Worm (Caenorhabditis elegans) whole organism, L1 larva: ENCODE results near the gene W08E12.2.

Experiments
- C04F5.9 ChIP-seq: sonication (generic microtip); optimal IDR thresholded peaks from 2 replicates; lab custom pipeline; 2016; ENCODE audit warnings: missing genetic modification characterization, missing compliant biosample characterization
- ceh-82 ChIP-seq, 3 experiments: fragments of 150-350 bp in 1 of 3; sonication (generic microtip) in 2 of 3; optimal IDR thresholded peaks; 2 replicates each; lab custom pipeline; 2014 to 2017; ENCODE audit warnings: missing biosample characterization in 3 of 3, missing genetic modification characterization in 3 of 3
- fkh-10 ChIP-seq: sonication (generic microtip); optimal IDR thresholded peaks from 2 replicates; lab custom pipeline; 2017; ENCODE audit warnings: missing biosample characterization, missing genetic modification reagents, missing genetic modification characterization
- lin-39 ChIP-seq: fragments of 150-350 bp; optimal IDR thresholded peaks from 2 replicates; lab custom pipeline; 2014; ENCODE audit warnings: missing biosample characterization, missing genetic modification reagents, missing genetic modification characterization
- mep-1 ChIP-seq: fragments of 150-350 bp; optimal IDR thresholded peaks from 2 replicates; lab custom pipeline; 2014; ENCODE audit warnings: missing biosample characterization, missing genetic modification characterization
- nhr-11 ChIP-seq: fragments of 150-350 bp; optimal IDR thresholded peaks from 2 replicates; lab custom pipeline; 2014; ENCODE audit warnings: missing biosample characterization, missing genetic modification characterization
- nhr-28 ChIP-seq: fragments of 150-350 bp; optimal IDR thresholded peaks from 2 replicates; lab custom pipeline; 2014; ENCODE audit warnings: missing biosample characterization, missing genetic modification characterization
- nhr-77 ChIP-seq: fragments of 150-350 bp; optimal IDR thresholded peaks from 2 replicates; lab custom pipeline; 2014; ENCODE audit warnings: missing biosample characterization, missing genetic modification characterization
- nhr-90 ChIP-seq: sonication (generic microtip); optimal IDR thresholded peaks from 2 replicates; lab custom pipeline; 2016; ENCODE audit warnings: mild to moderate bottlenecking, missing genetic modification characterization, missing compliant biosample characterization; ENCODE audit not compliant: poor library complexity
- snpc-4 ChIP-seq: fragments of 150-350 bp; optimal IDR thresholded peaks from 2 replicates; lab custom pipeline; 2014; ENCODE audit warnings: missing biosample characterization, missing genetic modification characterization
- tbx-2 ChIP-seq: sonication (generic microtip); optimal IDR thresholded peaks from 2 replicates; lab custom pipeline; 2016; ENCODE audit warnings: missing genetic modification characterization, missing compliant biosample characterization
- unc-62 ChIP-seq: fragments of 150-350 bp; optimal IDR thresholded peaks from 2 replicates; lab custom pipeline; 2014; ENCODE audit warnings: missing biosample characterization, missing genetic modification reagents, missing genetic modification characterization
- unc-86 ChIP-seq: sonication (generic microtip); optimal IDR thresholded peaks from 2 replicates; lab custom pipeline; 2016; ENCODE audit warnings: missing genetic modification characterization, missing compliant biosample characterization
- zip-4 ChIP-seq: fragments of 200-800 bp; sonication (Bioruptor generic); optimal IDR thresholded peaks from 2 replicates; lab custom pipeline; 2018; ENCODE audit warnings: mild to moderate bottlenecking, missing genetic modification characterization, moderate library complexity, missing compliant biosample characterization

DNA sequence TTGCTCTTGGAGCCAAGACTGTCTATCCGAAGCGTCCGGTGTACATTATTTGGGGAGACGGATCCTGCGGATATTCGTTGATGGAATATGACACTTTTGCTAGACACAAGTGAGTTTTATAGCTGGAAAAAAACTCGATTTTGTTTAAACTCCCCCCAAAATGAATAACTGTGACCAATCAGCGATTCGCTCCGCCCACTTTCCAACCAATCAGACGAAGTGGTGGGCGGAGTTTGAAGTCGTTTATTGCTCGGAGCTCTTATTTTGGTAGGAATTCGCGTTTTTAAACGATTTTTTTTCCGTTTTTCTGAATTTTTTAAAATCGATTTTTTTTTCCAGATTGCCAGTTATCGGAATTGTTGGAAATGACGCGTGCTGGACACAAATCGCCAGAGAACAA is 43.9 kb upstream of the W08E12.2 start:
- TF ChIP-seq snpc-4 (tag; lab: Kevin White, UChicago) = no peak
- TF ChIP-seq fkh-10 (GFP tag; lab: Kevin White, UChicago) = no peak
- TF ChIP-seq nhr-11 = no peak
- no peak for TF ChIP-seq unc-86 (tag; lab: Kevin White, UChicago)
- no peak for TF ChIP-seq zip-4
- TF ChIP-seq mep-1 = no peak
- TF ChIP-seq nhr-28 (tag; lab: Kevin White, UChicago) = no peak
- no peak for TF ChIP-seq lin-39 (tag; lab: Kevin White, UChicago)
- TF ChIP-seq nhr-90 = no peak
- no peak for TF ChIP-seq nhr-77 (tag; lab: Kevin White, UChicago)
- TF ChIP-seq unc-62 (GFP tag; lab: Kevin White, UChicago) = no peak
- TF ChIP-seq C04F5.9 = no peak
- no peak for TF ChIP-seq tbx-2 (tag; lab: Kevin White, UChicago)
- TF ChIP-seq ceh-82 (tag; optimal IDR thresholded peaks at IDR 0.05; lab: Kevin White, UChicago) = no peak
